Worm (Caenorhabditis elegans) whole organism, midembryonic: ENCODE data around the gene frpr-8.

Experiments
- T22C8.4 ChIP-seq: fragments of 200-800 bp; sonication (Bioruptor generic); IDR thresholded peaks from 2 replicates; pipeline ENCODE4 v1.3.6; 2022; ENCODE audit warnings: missing genetic modification characterization, missing compliant biosample characterization
- cog-1 ChIP-seq: sonication (generic microtip); optimal IDR thresholded peaks from 2 replicates; lab custom pipeline; 2016; ENCODE audit warnings: missing genetic modification characterization, missing compliant biosample characterization
- flt-1 ChIP-seq: fragments of 200-800 bp; sonication (Bioruptor generic); IDR thresholded peaks from 2 replicates; pipeline ENCODE4 v1.3.6; 2022; ENCODE audit warnings: missing genetic modification characterization, missing compliant biosample characterization
- klf-2 ChIP-seq: fragments of 200-800 bp; sonication (Bioruptor generic); conservative IDR thresholded peaks from 2 replicates; pipeline ENCODE4 v1.3.6; 2022; ENCODE audit warnings: missing genetic modification reagents, missing genetic modification characterization, missing compliant biosample characterization
- med-1 ChIP-seq: sonication (generic microtip); optimal IDR thresholded peaks from 2 replicates; lab custom pipeline; 2017; ENCODE audit warnings: missing genetic modification characterization, mild to moderate bottlenecking, missing compliant biosample characterization, antibody characterized with exemption, missing genetic modification reagents; ENCODE audit not compliant: insufficient read depth
- ref-1 ChIP-seq: fragments of 200-800 bp; sonication (Bioruptor generic); conservative IDR thresholded peaks from 2 replicates; pipeline ENCODE4 v1.3.6; 2022; ENCODE audit warnings: missing genetic modification reagents, missing genetic modification characterization, missing compliant biosample characterization
- tab-1 ChIP-seq: fragments of 200-800 bp; sonication (Bioruptor generic); IDR thresholded peaks from 2 replicates; pipeline ENCODE4 v1.3.6; 2022; ENCODE audit warnings: missing genetic modification characterization, missing compliant biosample characterization
- ztf-23 ChIP-seq: fragments of 200-800 bp; sonication (Bioruptor generic); IDR thresholded peaks from 2 replicates; pipeline ENCODE4 v1.3.6; 2022; ENCODE audit warnings: missing genetic modification reagents, missing genetic modification characterization, missing compliant biosample characterization
- ztf-29 ChIP-seq: fragments of 200-800 bp; sonication (Bioruptor generic); IDR thresholded peaks from 2 replicates; pipeline ENCODE4 v1.3.6; 2022; ENCODE audit warnings: missing genetic modification reagents, missing genetic modification characterization, missing compliant biosample characterization

ce11 chrX:8727306-8727705 lies 29.7 kb downstream of the frpr-8 start, which contains the start of gene EGAP4.1:
- TF ChIP-seq med-1 (GFP tag; lab: Kevin White, UChicago) (no peak), ztf-23 (GFP tag; lab: Robert Waterston, UW) (no peak), flt-1 (GFP tag; lab: Robert Waterston, UW) (no peak), klf-2 (GFP tag; lab: Robert Waterston, UW) (no peak), tab-1 (no peak), cog-1 (tag; lab: Kevin White, UChicago) (no peak), ztf-29 (no peak), ref-1 (GFP tag; lab: Robert Waterston, UW) (no peak), T22C8.4 (GFP tag; lab: Robert Waterston, UW) (no peak)
